Worm (Caenorhabditis elegans) whole organism, L1 larva: ENCODE measurements around the gene nspg-12.
A peak's percentile ranks its signal among the peaks of the same experiment; 100 is the strongest.

Experiments used
- alr-1 ChIP-seq: fragments of 200-800 bp; sonication (Bioruptor generic); optimal IDR thresholded peaks from 2 replicates; lab custom pipeline; 2018; ENCODE audit warnings: borderline replicate concordance, mild to moderate bottlenecking, missing genetic modification characterization, missing compliant biosample characterization
- ama-1 ChIP-seq: fragments of 150-350 bp; optimal IDR thresholded peaks from 2 replicates; lab custom pipeline; 2014
- ceh-82 ChIP-seq, 3 experiments: fragments of 150-350 bp in 1 of 3; sonication (generic microtip) in 2 of 3; optimal IDR thresholded peaks; 2 replicates each; lab custom pipeline; 2014 to 2017; ENCODE audit warnings: missing biosample characterization in 3 of 3, missing genetic modification characterization in 3 of 3
- elt-3 ChIP-seq, 6 experiments: fragments of 150-350 bp in 1 of 6; sonication (generic microtip); optimal IDR thresholded peaks; 2 replicates each; lab custom pipeline; 2017 to 2018; ENCODE audit warnings: missing biosample characterization in 6 of 6, missing genetic modification characterization in 6 of 6, inconsistent platforms in 1 of 6
- fkh-10 ChIP-seq: sonication (generic microtip); optimal IDR thresholded peaks from 2 replicates; lab custom pipeline; 2017; ENCODE audit warnings: missing biosample characterization, missing genetic modification reagents, missing genetic modification characterization
- jun-1 ChIP-seq: fragments of 150-350 bp; optimal IDR thresholded peaks from 2 replicates; lab custom pipeline; 2014; ENCODE audit warnings: missing biosample characterization, missing genetic modification reagents, missing genetic modification characterization
- lin-15B ChIP-seq: fragments of 150-350 bp; sonication (generic microtip); optimal IDR thresholded peaks from 3 replicates; lab custom pipeline; 2014; ENCODE audit warnings: missing biosample characterization, missing genetic modification characterization
- lsy-2 ChIP-seq, 2 experiments: fragments of 150-350 bp; optimal IDR thresholded peaks; 2 replicates each; lab custom pipeline; 2014; ENCODE audit warnings: missing biosample characterization in 2 of 2, missing genetic modification characterization in 2 of 2
- nhr-11 ChIP-seq: fragments of 150-350 bp; optimal IDR thresholded peaks from 2 replicates; lab custom pipeline; 2014; ENCODE audit warnings: missing biosample characterization, missing genetic modification characterization
- nhr-76 ChIP-seq: sonication (generic microtip); optimal IDR thresholded peaks from 2 replicates; lab custom pipeline; 2017; ENCODE audit warnings: missing biosample characterization, missing genetic modification characterization
- pax-3 ChIP-seq: fragments of 200-800 bp; sonication (Bioruptor generic); optimal IDR thresholded peaks from 2 replicates; lab custom pipeline; 2018; ENCODE audit warnings: mild to moderate bottlenecking, missing genetic modification characterization, moderate library complexity, missing compliant biosample characterization
- unc-130 ChIP-seq: fragments of 150-350 bp; optimal IDR thresholded peaks from 2 replicates; lab custom pipeline; 2017; ENCODE audit warnings: missing biosample characterization, missing genetic modification characterization, inconsistent platforms

- TF ChIP-seq nhr-76 (tag; lab: Kevin White, UChicago): no peak
- no peak for TF ChIP-seq lin-15B (tag; lab: Kevin White, UChicago)
- no peak for TF ChIP-seq elt-3 (tag; optimal IDR thresholded peaks at IDR 0.05; lab: Kevin White, UChicago)
- peak; percentile 80 for TF ChIP-seq fkh-10 (GFP tag; lab: Kevin White, UChicago)
- TF ChIP-seq pax-3: no peak
- TF ChIP-seq ceh-82 (tag; optimal IDR thresholded peaks at IDR 0.05; lab: Kevin White, UChicago): peak; percentile 7 to 36 (median 29)
- peak; percentile 16 to 31 for TF ChIP-seq lsy-2 (tag; optimal IDR thresholded peaks at IDR 0.05; lab: Kevin White, UChicago)
- no peak for TF ChIP-seq alr-1 (tag; lab: Kevin White, UChicago)
- TF ChIP-seq nhr-11 (tag; lab: Kevin White, UChicago): no peak
- no peak for TF ChIP-seq jun-1 (tag; lab: Kevin White, UChicago)
- no peak for TF ChIP-seq unc-130 (tag; lab: Kevin White, UChicago)
- no peak for TF ChIP-seq ama-1
Measured at ce11 chrX:5210524-5210923, 46.6 kb upstream of the nspg-12 start.
